Worm (Caenorhabditis elegans) whole organism, L1 larva: Measurements from ENCODE around the gene snb-1.

Experiments
- blmp-1 ChIP-seq: fragments of 150-350 bp; optimal IDR thresholded peaks from 2 replicates; lab custom pipeline; 2014; ENCODE audit warnings: missing biosample characterization, missing genetic modification characterization
- ceh-82 ChIP-seq, 3 experiments: fragments of 150-350 bp in 1 of 3; sonication (generic microtip) in 2 of 3; optimal IDR thresholded peaks; 2 replicates each; lab custom pipeline; 2014 to 2017; ENCODE audit warnings: missing biosample characterization in 3 of 3, missing genetic modification characterization in 3 of 3
- ces-1 ChIP-seq: fragments of 150-350 bp; optimal IDR thresholded peaks from 2 replicates; lab custom pipeline; 2014; ENCODE audit warnings: missing biosample characterization, missing genetic modification reagents, missing genetic modification characterization
- elt-3 ChIP-seq, 6 experiments: fragments of 150-350 bp in 1 of 6; sonication (generic microtip); optimal IDR thresholded peaks; 2 replicates each; lab custom pipeline; 2017 to 2018; ENCODE audit warnings: missing biosample characterization in 6 of 6, missing genetic modification characterization in 6 of 6, inconsistent platforms in 1 of 6
- mdl-1 ChIP-seq, 2 experiments: fragments of 150-350 bp; optimal IDR thresholded peaks; 2 replicates each; lab custom pipeline; 2014 to 2017; ENCODE audit warnings: missing biosample characterization in 2 of 2, missing genetic modification characterization in 2 of 2, inconsistent platforms in 1 of 2
- nhr-11 ChIP-seq: fragments of 150-350 bp; optimal IDR thresholded peaks from 2 replicates; lab custom pipeline; 2014; ENCODE audit warnings: missing biosample characterization, missing genetic modification characterization
- nhr-76 ChIP-seq: sonication (generic microtip); optimal IDR thresholded peaks from 2 replicates; lab custom pipeline; 2017; ENCODE audit warnings: missing biosample characterization, missing genetic modification characterization
- nhr-85 ChIP-seq: sonication (generic microtip); peaks from one replicate; lab custom pipeline; 2016; ENCODE audit warnings: missing genetic modification characterization, inconsistent platforms, missing compliant biosample characterization
- unc-130 ChIP-seq: fragments of 150-350 bp; optimal IDR thresholded peaks from 2 replicates; lab custom pipeline; 2017; ENCODE audit warnings: missing biosample characterization, missing genetic modification characterization, inconsistent platforms
- unc-30 ChIP-seq: sonication (generic microtip); optimal IDR thresholded peaks from 2 replicates; lab custom pipeline; 2017; ENCODE audit warnings: missing biosample characterization, missing genetic modification characterization

- TF ChIP-seq nhr-11 (tag; lab: Kevin White, UChicago) (no peak), mdl-1 (tag; optimal IDR thresholded peaks at IDR 0.05; lab: Kevin White, UChicago) (no peak), nhr-85 (no peak), ces-1 (GFP tag; lab: Kevin White, UChicago) (no peak), elt-3 (tag; optimal IDR thresholded peaks at IDR 0.05; lab: Kevin White, UChicago) (no peak), blmp-1 (tag; lab: Kevin White, UChicago) (no peak), ceh-82 (tag; optimal IDR thresholded peaks at IDR 0.05; lab: Kevin White, UChicago) (no peak), unc-30 (tag; lab: Kevin White, UChicago) (no peak), unc-130 (tag; lab: Kevin White, UChicago) (no peak), nhr-76 (tag; lab: Kevin White, UChicago) (no peak)
Observed at ce11 chrV:6655174-6655573, 1.1 kb downstream of the snb-1 start, which contains the start of gene syx-18.
